Fruit fly (Drosophila melanogaster) whole organism, adult: Measurements from ENCODE around the gene CG15027.
A peak's percentile ranks its signal among the peaks of the same experiment; 100 is the strongest.

Experiments
- CG11617 ChIP-seq: fragments of 200-800 bp; sonication (Bioruptor generic); optimal IDR thresholded peaks from 2 replicates; lab custom pipeline; 2017; ENCODE audit warnings: mild to moderate bottlenecking, missing biosample characterization, missing genetic modification reagents, missing genetic modification characterization
- CG12768 ChIP-seq: fragments of 200-800 bp; sonication (Bioruptor generic); optimal IDR thresholded peaks from 2 replicates; lab custom pipeline; 2017; ENCODE audit warnings: missing biosample characterization, missing genetic modification characterization, mild to moderate bottlenecking, moderate library complexity, missing genetic modification reagents
- CG14711 ChIP-seq: fragments of 200-800 bp; sonication (Bioruptor generic); optimal IDR thresholded peaks from 2 replicates; lab custom pipeline; 2018; ENCODE audit warnings: missing biosample characterization, mild to moderate bottlenecking, missing genetic modification characterization, moderate library complexity
- CG1620 ChIP-seq: fragments of 200-800 bp; sonication (Bioruptor generic); optimal IDR thresholded peaks from 2 replicates; lab custom pipeline; 2016; ENCODE audit warnings: missing biosample characterization, missing genetic modification characterization
- CG33017 ChIP-seq: fragments of 200-800 bp; sonication (Bioruptor generic); optimal IDR thresholded peaks from 2 replicates; lab custom pipeline; 2018; ENCODE audit warnings: missing biosample characterization, mild to moderate bottlenecking, missing genetic modification characterization, moderate library complexity
- CG5204 ChIP-seq: fragments of 200-800 bp; sonication (Bioruptor generic); optimal IDR thresholded peaks from 2 replicates; lab custom pipeline; 2016; ENCODE audit warnings: missing biosample characterization, missing genetic modification characterization
- CG7045 ChIP-seq: fragments of 200-800 bp; sonication (Bioruptor generic); optimal IDR thresholded peaks from 2 replicates; lab custom pipeline; 2017; ENCODE audit warnings: missing biosample characterization, mild to moderate bottlenecking, missing genetic modification characterization
- CG7101 ChIP-seq: fragments of 200-800 bp; sonication (Bioruptor generic); optimal IDR thresholded peaks from 2 replicates; lab custom pipeline; 2018; ENCODE audit warnings: missing biosample characterization, mild to moderate bottlenecking, missing genetic modification characterization, moderate library complexity
- Clk ChIP-seq: fragments of 200-800 bp; sonication (Bioruptor generic); optimal IDR thresholded peaks from 2 replicates; lab custom pipeline; 2017; ENCODE audit warnings: missing biosample characterization, missing genetic modification characterization
- Crg-1 ChIP-seq: fragments of 200-800 bp; sonication (Bioruptor generic); optimal IDR thresholded peaks from 2 replicates; lab custom pipeline; 2016; ENCODE audit warnings: missing biosample characterization, missing genetic modification characterization
- Hr96 ChIP-seq: fragments of 200-800 bp; sonication (Bioruptor generic); optimal IDR thresholded peaks from 2 replicates; lab custom pipeline; 2016; ENCODE audit warnings: missing biosample characterization, missing genetic modification characterization
- Mnt ChIP-seq: fragments of 200-800 bp; sonication (Bioruptor generic); optimal IDR thresholded peaks from 2 replicates; lab custom pipeline; 2016; ENCODE audit warnings: missing biosample characterization, mild to moderate bottlenecking, missing genetic modification characterization
- bab1 ChIP-seq: fragments of 200-800 bp; sonication (Bioruptor generic); optimal IDR thresholded peaks from 3 replicates; lab custom pipeline; 2019; ENCODE audit warnings: missing biosample characterization, mild to moderate bottlenecking, missing genetic modification characterization, moderate library complexity
- cic ChIP-seq: fragments of 200-800 bp; sonication (Bioruptor generic); optimal IDR thresholded peaks from 2 replicates; lab custom pipeline; 2017; ENCODE audit warnings: missing biosample characterization, mild to moderate bottlenecking, missing genetic modification characterization, moderate library complexity
- cnc ChIP-seq, 2 experiments: fragments of >200 bp; optimal IDR thresholded peaks; 2 replicates each; lab custom pipeline; 2017
- kay ChIP-seq: fragments of 200-800 bp; sonication (Bioruptor generic); peaks from one replicate; lab custom pipeline; 2016; ENCODE audit warnings: missing biosample characterization, missing genetic modification characterization, borderline replicate concordance
- ovo ChIP-seq: fragments of 200-800 bp; sonication (Bioruptor generic); optimal IDR thresholded peaks from 2 replicates; lab custom pipeline; 2016; ENCODE audit warnings: missing biosample characterization, missing genetic modification characterization
- pad ChIP-seq: fragments of 200-800 bp; sonication (Bioruptor generic); optimal IDR thresholded peaks from 3 replicates; lab custom pipeline; 2017; ENCODE audit warnings: missing biosample characterization, missing genetic modification characterization, mild to moderate bottlenecking, moderate library complexity, missing genetic modification reagents
- tj ChIP-seq: fragments of 200-800 bp; sonication (Bioruptor generic); optimal IDR thresholded peaks from 3 replicates; lab custom pipeline; 2017; ENCODE audit warnings: missing biosample characterization, mild to moderate bottlenecking, missing genetic modification characterization, moderate library complexity
- toe ChIP-seq: fragments of 200-800 bp; sonication (Bioruptor generic); optimal IDR thresholded peaks from 2 replicates; lab custom pipeline; 2016; ENCODE audit warnings: missing biosample characterization, missing genetic modification characterization

CG15027 gene

dm6 chrX:15045608-15046007 lies 40.0 kb downstream of the CG15027 start:
- TF ChIP-seq ovo (peak; percentile 95), cic (GFP tag; lab: Kevin White, UChicago) (peak; percentile 57), Crg-1 (GFP tag; lab: Kevin White, UChicago) (no peak), kay (GFP tag; lab: Kevin White, UChicago) (peak; percentile 69), Mnt (GFP tag; lab: Kevin White, UChicago) (peak; percentile 28)

- peak; percentile 56 for TF ChIP-seq CG1620 (GFP tag; lab: Kevin White, UChicago)
- peak; percentile 77 for TF ChIP-seq Mnt (GFP tag; lab: Kevin White, UChicago)
- TF ChIP-seq CG12768: peak; percentile 15
- no peak for TF ChIP-seq CG33017 (tag; lab: Kevin White, UChicago)
- TF ChIP-seq toe: no peak
- peak; percentile 35 for TF ChIP-seq CG14711 (tag; lab: Kevin White, UChicago)
- peak; percentile 66 for TF ChIP-seq CG7101 (tag; lab: Kevin White, UChicago)
- peak; percentile 77 for TF ChIP-seq CG11617 (GFP tag; lab: Kevin White, UChicago)
- peak; percentile 45 for TF ChIP-seq CG5204 (GFP tag; lab: Kevin White, UChicago)
- no peak for TF ChIP-seq tj (GFP tag; lab: Kevin White, UChicago)
- TF ChIP-seq CG7045 (GFP tag; lab: Kevin White, UChicago): no peak
- peak; percentile 44 for TF ChIP-seq Hr96 (GFP tag; lab: Kevin White, UChicago)
- no peak for TF ChIP-seq Clk
- peak; percentile 15 for TF ChIP-seq cic (GFP tag; lab: Kevin White, UChicago)
- TF ChIP-seq pad (GFP tag; lab: Kevin White, UChicago): peak; percentile 93
- peak; percentile 25 for TF ChIP-seq ovo
- TF ChIP-seq bab1 (GFP tag; lab: Kevin White, UChicago): peak; percentile 70
- TF ChIP-seq Crg-1 (GFP tag; lab: Kevin White, UChicago): no peak
- TF ChIP-seq cnc (optimal IDR thresholded peaks at IDR 0.05; lab: Kevin White, UChicago): no peak
- TF ChIP-seq kay (GFP tag; lab: Kevin White, UChicago): no peak
Observed at dm6 chrX:15043700-15044225, 41.9 kb downstream of the CG15027 start, which contains the start of gene CG5541. Gene CG5541, plus strand, starts transcription at chrX:15044123.

dm6 chrX:15043013-15043699 lies 42.5 kb downstream of the CG15027 start:
- no peak for TF ChIP-seq CG11617 (GFP tag; lab: Kevin White, UChicago)
- TF ChIP-seq CG7045 (GFP tag; lab: Kevin White, UChicago): no peak
- TF ChIP-seq toe: no peak
- TF ChIP-seq Crg-1 (GFP tag; lab: Kevin White, UChicago): peak; percentile 36
- TF ChIP-seq cnc (optimal IDR thresholded peaks at IDR 0.05; lab: Kevin White, UChicago): peak in 1 of 2 experiments; percentile 30
- no peak for TF ChIP-seq CG12768
- TF ChIP-seq ovo: peak; percentile 49
- no peak for TF ChIP-seq CG7101 (tag; lab: Kevin White, UChicago)
- no peak for TF ChIP-seq bab1 (GFP tag; lab: Kevin White, UChicago)
- TF ChIP-seq cic (GFP tag; lab: Kevin White, UChicago): peak; percentile 13
- TF ChIP-seq tj (GFP tag; lab: Kevin White, UChicago): no peak
- TF ChIP-seq kay (GFP tag; lab: Kevin White, UChicago): no peak

- TF ChIP-seq CG14711 (tag; lab: Kevin White, UChicago): no peak
- no peak for TF ChIP-seq Mnt (GFP tag; lab: Kevin White, UChicago)
- peak; percentile 25 for TF ChIP-seq CG5204 (GFP tag; lab: Kevin White, UChicago)
- peak; percentile 58 for TF ChIP-seq tj (GFP tag; lab: Kevin White, UChicago)
- TF ChIP-seq CG11617 (GFP tag; lab: Kevin White, UChicago): no peak
- peak; percentile 32 for TF ChIP-seq bab1 (GFP tag; lab: Kevin White, UChicago)
Observed at dm6 chrX:15042499-15042898, 43.1 kb downstream of the CG15027 start.
